Fruit fly (Drosophila melanogaster): ENCODE results near the gene CG15561.

CG15561 gene

dm6 chr3R:31222890-31223569, 7.3 kb upstream of the CG15561 start:
- TF ChIP-seq CG5204 (GFP tag; optimal IDR thresholded peaks at IDR 0.05) (no peak), cic (GFP tag; optimal IDR thresholded peaks at IDR 0.05) (no peak), tj (GFP tag; optimal IDR thresholded peaks at IDR 0.05) (no peak), CG1620 (GFP tag; optimal IDR thresholded peaks at IDR 0.05) (no peak), CG33017 (tag; optimal IDR thresholded peaks at IDR 0.05) (no peak), CG7101 (tag; optimal IDR thresholded peaks at IDR 0.05) (no peak), kay (GFP tag; ENCODE audit: borderline replicate concordance) (no peak), Clk (GFP tag; optimal IDR thresholded peaks at IDR 0.05) (no peak), CG7045 (GFP tag; optimal IDR thresholded peaks at IDR 0.05) (no peak), bab1 (GFP tag; optimal IDR thresholded peaks at IDR 0.05) (no peak), pad (GFP tag; optimal IDR thresholded peaks at IDR 0.05) (no peak), ovo (GFP tag; optimal IDR thresholded peaks at IDR 0.05) (no peak), CG11617 (GFP tag; optimal IDR thresholded peaks at IDR 0.05) (no peak), toe (GFP tag; optimal IDR thresholded peaks at IDR 0.05) (no peak), Mnt (GFP tag; optimal IDR thresholded peaks at IDR 0.05) (no peak), Crg-1 (GFP tag; optimal IDR thresholded peaks at IDR 0.05) (no peak), CG12768 (GFP tag; optimal IDR thresholded peaks at IDR 0.05) (no peak)

- TF ChIP-seq bab1 (GFP tag; optimal IDR thresholded peaks at IDR 0.05) (no peak), tj (GFP tag; optimal IDR thresholded peaks at IDR 0.05) (no peak), CG7045 (GFP tag; optimal IDR thresholded peaks at IDR 0.05) (peak; percentile 69), cnc (optimal IDR thresholded peaks at IDR 0.05) (no peak), CG7101 (tag; optimal IDR thresholded peaks at IDR 0.05) (peak; percentile 56), pad (GFP tag; optimal IDR thresholded peaks at IDR 0.05) (peak; percentile 13), Mnt (GFP tag; optimal IDR thresholded peaks at IDR 0.05) (no peak), CG11617 (GFP tag; optimal IDR thresholded peaks at IDR 0.05) (peak; percentile 63), Hr96 (GFP tag; optimal IDR thresholded peaks at IDR 0.05) (peak; percentile 42), CG1620 (GFP tag; optimal IDR thresholded peaks at IDR 0.05) (no peak), ovo (GFP tag; optimal IDR thresholded peaks at IDR 0.05) (peak; percentile 17), CG33017 (tag; optimal IDR thresholded peaks at IDR 0.05) (peak; percentile 63)
These were observed 6.6 kb upstream of the CG15561 start for dm6 chr3R:31222125-31222889.

dm6 chr3R:31221337-31222047, 5.8 kb upstream of the CG15561 start:
- no peak for TF ChIP-seq bab1 (GFP tag; optimal IDR thresholded peaks at IDR 0.05)
- TF ChIP-seq CG12768 (GFP tag; optimal IDR thresholded peaks at IDR 0.05): peak; percentile 18
- peak; percentile 59 for TF ChIP-seq tj (GFP tag; optimal IDR thresholded peaks at IDR 0.05)
- peak; percentile 99 for TF ChIP-seq cic (GFP tag; optimal IDR thresholded peaks at IDR 0.05)
- no peak for TF ChIP-seq kay (GFP tag; ENCODE audit: borderline replicate concordance)
- TF ChIP-seq Crg-1 (GFP tag; optimal IDR thresholded peaks at IDR 0.05): peak; percentile 15
- TF ChIP-seq CG14711 (tag; optimal IDR thresholded peaks at IDR 0.05): peak; percentile 17
- TF ChIP-seq CG1620 (GFP tag; optimal IDR thresholded peaks at IDR 0.05): no peak
- peak; percentile 7 for TF ChIP-seq ovo (GFP tag; optimal IDR thresholded peaks at IDR 0.05)
- no peak for TF ChIP-seq cnc (optimal IDR thresholded peaks at IDR 0.05)
- TF ChIP-seq CG5204 (GFP tag; optimal IDR thresholded peaks at IDR 0.05): no peak
- peak; percentile 28 for TF ChIP-seq pad (GFP tag; optimal IDR thresholded peaks at IDR 0.05)
- no peak for TF ChIP-seq CG7045 (GFP tag; optimal IDR thresholded peaks at IDR 0.05)
- TF ChIP-seq Clk (GFP tag; optimal IDR thresholded peaks at IDR 0.05): no peak
- no peak for TF ChIP-seq Hr96 (GFP tag; optimal IDR thresholded peaks at IDR 0.05)
- no peak for TF ChIP-seq toe (GFP tag; optimal IDR thresholded peaks at IDR 0.05)
- no peak for TF ChIP-seq CG7101 (tag; optimal IDR thresholded peaks at IDR 0.05)
- TF ChIP-seq CG33017 (tag; optimal IDR thresholded peaks at IDR 0.05): peak; percentile 31
- TF ChIP-seq CG11617 (GFP tag; optimal IDR thresholded peaks at IDR 0.05): peak; percentile 60
- peak; percentile 18 for TF ChIP-seq Mnt (GFP tag; optimal IDR thresholded peaks at IDR 0.05)

- TF ChIP-seq CG14711 (tag; optimal IDR thresholded peaks at IDR 0.05) (no peak), Clk (GFP tag; optimal IDR thresholded peaks at IDR 0.05) (no peak), CG7045 (GFP tag; optimal IDR thresholded peaks at IDR 0.05) (no peak), CG11617 (GFP tag; optimal IDR thresholded peaks at IDR 0.05) (no peak), Hr96 (GFP tag; optimal IDR thresholded peaks at IDR 0.05) (peak; percentile 27), CG5204 (GFP tag; optimal IDR thresholded peaks at IDR 0.05) (no peak), CG33017 (tag; optimal IDR thresholded peaks at IDR 0.05) (no peak), cic (GFP tag; optimal IDR thresholded peaks at IDR 0.05) (no peak), kay (GFP tag; ENCODE audit: borderline replicate concordance) (no peak), cnc (optimal IDR thresholded peaks at IDR 0.05) (no peak), pad (GFP tag; optimal IDR thresholded peaks at IDR 0.05) (no peak), ovo (GFP tag; optimal IDR thresholded peaks at IDR 0.05) (no peak), tj (GFP tag; optimal IDR thresholded peaks at IDR 0.05) (no peak), Mnt (GFP tag; optimal IDR thresholded peaks at IDR 0.05) (peak; percentile 15), CG1620 (GFP tag; optimal IDR thresholded peaks at IDR 0.05) (peak; percentile 19), bab1 (GFP tag; optimal IDR thresholded peaks at IDR 0.05) (peak; percentile 3), CG12768 (GFP tag; optimal IDR thresholded peaks at IDR 0.05) (no peak), Crg-1 (GFP tag; optimal IDR thresholded peaks at IDR 0.05) (no peak), CG7101 (tag; optimal IDR thresholded peaks at IDR 0.05) (no peak), toe (GFP tag; optimal IDR thresholded peaks at IDR 0.05) (no peak)
These were observed 5.0 kb upstream of the CG15561 start, which contains the start of gene CG12054 for dm6 chr3R:31220456-31221336. TSS of gene CG12054 (plus strand) at chr3R:31220702.

Data from whole organism, adult.